Worm (Caenorhabditis elegans): ENCODE results near the gene C06E4.5.

DNA sequence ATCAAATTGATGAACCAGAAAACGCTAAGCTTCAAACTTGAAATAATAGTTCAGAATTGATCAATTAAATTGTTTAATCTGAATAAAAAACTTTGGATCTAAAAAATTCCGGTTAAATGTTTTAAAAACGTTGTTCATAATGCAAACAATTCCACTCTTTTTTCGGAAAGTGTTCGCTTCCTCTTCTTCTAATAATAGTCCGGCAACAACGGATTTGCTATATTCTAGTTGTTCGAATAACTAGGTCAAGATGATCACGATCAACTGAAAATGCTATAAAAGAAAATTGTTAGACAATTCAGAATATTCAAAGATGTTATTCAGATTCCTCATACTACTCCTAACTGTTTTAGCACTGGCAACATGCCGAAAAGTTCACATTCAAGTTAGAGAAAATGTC, 23.9 kb upstream of the C06E4.5 start, which contains the start of gene D2024.4:
- no peak for TF ChIP-seq snpc-4 (tag; optimal IDR thresholded peaks at IDR 0.05)
- TF ChIP-seq nhr-77 (tag; optimal IDR thresholded peaks at IDR 0.05), result no peak
- no peak for TF ChIP-seq nhr-129 (tag; optimal IDR thresholded peaks at IDR 0.05)
- no peak for TF ChIP-seq unc-62 (GFP tag; optimal IDR thresholded peaks at IDR 0.05)
- no peak for TF ChIP-seq ceh-82 (tag; optimal IDR thresholded peaks at IDR 0.05)
- TF ChIP-seq mab-5 (tag; optimal IDR thresholded peaks at IDR 0.05), result no peak
- no peak for TF ChIP-seq mbf-1 (tag; optimal IDR thresholded peaks at IDR 0.05)
- TF ChIP-seq lin-39 (tag; optimal IDR thresholded peaks at IDR 0.05), result no peak
